Fruit fly (Drosophila melanogaster) whole organism, embryonic: ENCODE measurements around the gene KP78a.

ENCODE experiments used
- ATbp ChIP-seq: fragments of 200-800 bp; sonication (Bioruptor generic); optimal IDR thresholded peaks from 2 replicates; lab custom pipeline; 2017; ENCODE audit warnings: missing biosample characterization, mild to moderate bottlenecking, missing genetic modification characterization, missing genetic modification reagents
- BtbVII ChIP-seq: fragments of 200-800 bp; sonication (Bioruptor generic); optimal IDR thresholded peaks from 3 replicates; lab custom pipeline; 2017; ENCODE audit warnings: missing biosample characterization, mild to moderate bottlenecking, missing genetic modification characterization
- CG10462 ChIP-seq: fragments of 200-800 bp; sonication (Bioruptor generic); optimal IDR thresholded peaks from 2 replicates; lab custom pipeline; 2016; ENCODE audit warnings: missing biosample characterization, missing genetic modification characterization
- CG10959 ChIP-seq: fragments of 200-800 bp; sonication (Bioruptor generic); IDR thresholded peaks from 2 replicates; pipeline ENCODE4 v1.3.6; 2022; ENCODE audit warnings: missing biosample characterization, missing genetic modification characterization
- CG11696 ChIP-seq: fragments of 200-800 bp; sonication (Bioruptor generic); IDR thresholded peaks from 2 replicates; pipeline ENCODE4 v1.3.6; 2022; ENCODE audit warnings: missing biosample characterization, missing genetic modification characterization
- CG11723 ChIP-seq: fragments of 200-800 bp; sonication (Bioruptor generic); optimal IDR thresholded peaks from 2 replicates; lab custom pipeline; 2017; ENCODE audit warnings: missing biosample characterization, mild to moderate bottlenecking, missing genetic modification characterization
- CG12391 ChIP-seq: fragments of 200-800 bp; sonication (Bioruptor generic); optimal IDR thresholded peaks from 3 replicates; lab custom pipeline; 2018; ENCODE audit warnings: missing biosample characterization, mild to moderate bottlenecking, missing genetic modification characterization, moderate library complexity
- CG14014 ChIP-seq: fragments of 200-800 bp; sonication (Bioruptor generic); IDR thresholded peaks from 2 replicates; pipeline ENCODE4 v1.3.6; 2022; ENCODE audit warnings: missing biosample characterization, missing genetic modification characterization
- CG14965 ChIP-seq: fragments of 200-800 bp; sonication (Bioruptor generic); optimal IDR thresholded peaks from 2 replicates; lab custom pipeline; 2016; ENCODE audit warnings: missing biosample characterization, missing genetic modification characterization, borderline replicate concordance
- CG17359 ChIP-seq: fragments of 200-800 bp; sonication (Bioruptor generic); optimal IDR thresholded peaks from 3 replicates; lab custom pipeline; 2018; ENCODE audit warnings: missing biosample characterization, mild to moderate bottlenecking, missing genetic modification characterization, moderate library complexity
- CG17912 ChIP-seq: fragments of 200-800 bp; sonication (Bioruptor generic); optimal IDR thresholded peaks from 2 replicates; lab custom pipeline; 2018; ENCODE audit warnings: missing biosample characterization, mild to moderate bottlenecking, missing genetic modification characterization
- CG18599 ChIP-seq: fragments of 200-800 bp; sonication (Bioruptor generic); optimal IDR thresholded peaks from 3 replicates; lab custom pipeline; 2017; ENCODE audit warnings: missing biosample characterization, missing genetic modification characterization, mild to moderate bottlenecking, moderate library complexity, missing genetic modification reagents
- CG18619 ChIP-seq: fragments of 200-800 bp; sonication (Bioruptor generic); optimal IDR thresholded peaks from 3 replicates; lab custom pipeline; 2017; ENCODE audit warnings: missing biosample characterization, mild to moderate bottlenecking, missing genetic modification characterization
- CG2678 ChIP-seq: fragments of 200-800 bp; sonication (Bioruptor generic); optimal IDR thresholded peaks from 3 replicates; lab custom pipeline; 2019; ENCODE audit warnings: missing biosample characterization, mild to moderate bottlenecking, missing genetic modification characterization, moderate library complexity
- CG2889 ChIP-seq: fragments of 200-800 bp; sonication (Bioruptor generic); IDR thresholded peaks from 3 replicates; pipeline ENCODE4 v1.3.6; 2022; ENCODE audit warnings: missing biosample characterization, missing genetic modification characterization
- CG31365 ChIP-seq: fragments of 200-800 bp; sonication (Bioruptor generic); optimal IDR thresholded peaks from 2 replicates; lab custom pipeline; 2018; ENCODE audit warnings: missing biosample characterization, mild to moderate bottlenecking, missing genetic modification characterization
- CG31441 ChIP-seq: fragments of 200-800 bp; sonication (Bioruptor generic); IDR thresholded peaks from 2 replicates; pipeline ENCODE4 v1.3.6; 2022; ENCODE audit warnings: missing biosample characterization, missing genetic modification characterization
- CG3281 ChIP-seq: fragments of 200-800 bp; sonication (Bioruptor generic); optimal IDR thresholded peaks from 3 replicates; lab custom pipeline; 2017; ENCODE audit warnings: missing biosample characterization, mild to moderate bottlenecking, missing genetic modification characterization
- CG34376 ChIP-seq: fragments of 200-800 bp; sonication (Bioruptor generic); optimal IDR thresholded peaks from 2 replicates; lab custom pipeline; 2018; ENCODE audit warnings: missing biosample characterization, mild to moderate bottlenecking, missing genetic modification characterization
- CG3726 ChIP-seq: fragments of 200-800 bp; sonication (Bioruptor generic); IDR thresholded peaks from 3 replicates; pipeline ENCODE4, ENCODE4 v1.3.6; 2022; ENCODE audit warnings: missing biosample characterization, missing genetic modification characterization
- CG3838 ChIP-seq: fragments of 200-800 bp; sonication (Bioruptor generic); optimal IDR thresholded peaks from 3 replicates; lab custom pipeline; 2016; ENCODE audit warnings: missing biosample characterization, missing genetic modification characterization
- CG3847 ChIP-seq: fragments of 200-800 bp; sonication (Bioruptor generic); IDR thresholded peaks from 2 replicates; pipeline ENCODE4 v1.3.6; 2022; ENCODE audit warnings: missing biosample characterization, missing genetic modification characterization
- CG7963 ChIP-seq: fragments of 200-800 bp; sonication (Bioruptor generic); IDR thresholded peaks from 3 replicates; pipeline ENCODE4 v1.3.6; 2022; ENCODE audit warnings: missing biosample characterization, missing genetic modification characterization; ENCODE audit not compliant: partially characterized antibody
- CG8388 ChIP-seq: fragments of 200-800 bp; sonication (Bioruptor generic); optimal IDR thresholded peaks from 2 replicates; lab custom pipeline; 2019; ENCODE audit warnings: missing biosample characterization, mild to moderate bottlenecking, missing genetic modification characterization, moderate library complexity
- CG9727 ChIP-seq: fragments of 200-800 bp; sonication (Bioruptor generic); optimal IDR thresholded peaks from 3 replicates; lab custom pipeline; 2017; ENCODE audit warnings: missing biosample characterization, mild to moderate bottlenecking, missing genetic modification characterization
- Fer1 ChIP-seq: fragments of 200-800 bp; sonication (Bioruptor generic); optimal IDR thresholded peaks from 2 replicates; lab custom pipeline; 2017; ENCODE audit warnings: missing biosample characterization, mild to moderate bottlenecking, missing genetic modification characterization
- Hey ChIP-seq: fragments of 200-800 bp; sonication (Bioruptor generic); optimal IDR thresholded peaks from 3 replicates; lab custom pipeline; 2018; ENCODE audit warnings: missing biosample characterization, mild to moderate bottlenecking, missing genetic modification characterization
- Kr ChIP-seq: fragments of 200-800 bp; sonication (Bioruptor generic); optimal IDR thresholded peaks from 2 replicates; lab custom pipeline; 2017; ENCODE audit warnings: missing biosample characterization, mild to moderate bottlenecking, missing genetic modification characterization
- Med ChIP-seq: fragments of 200-800 bp; sonication (Bioruptor generic); peaks from one replicate; lab custom pipeline; 2016; ENCODE audit warnings: missing biosample characterization, missing genetic modification characterization, mild to moderate bottlenecking, inconsistent platforms, moderate library complexity
- NfI ChIP-seq: fragments of 200-800 bp; sonication (Bioruptor generic); optimal IDR thresholded peaks from 3 replicates; lab custom pipeline; 2018; ENCODE audit warnings: missing biosample characterization, mild to moderate bottlenecking, missing genetic modification characterization, moderate library complexity
- Pdp1 ChIP-seq, 2 experiments: fragments of 200-800 bp; sonication (Bioruptor generic); optimal IDR thresholded peaks; 3 replicates each; lab custom pipeline; 2016; ENCODE audit warnings: missing biosample characterization in 2 of 2, missing genetic modification characterization in 2 of 2, mild to moderate bottlenecking in 1 of 2, moderate library complexity in 1 of 2
- Rx ChIP-seq: fragments of 200-800 bp; sonication (Bioruptor generic); IDR thresholded peaks from 2 replicates; pipeline ENCODE4 v1.3.6; 2022; ENCODE audit warnings: missing biosample characterization, missing genetic modification characterization
- Sin3A ChIP-seq: fragments of >200 bp; optimal IDR thresholded peaks from 2 replicates; lab custom pipeline; 2018
- cato ChIP-seq: fragments of 200-800 bp; sonication (Bioruptor generic); optimal IDR thresholded peaks from 2 replicates; lab custom pipeline; 2016; ENCODE audit warnings: missing biosample characterization, missing genetic modification characterization, borderline replicate concordance
- da ChIP-seq: fragments of 200-800 bp; sonication (Bioruptor generic); optimal IDR thresholded peaks from 2 replicates; lab custom pipeline; 2016; ENCODE audit warnings: missing biosample characterization, missing genetic modification characterization
- dan ChIP-seq: fragments of 200-800 bp; sonication (Bioruptor generic); IDR thresholded peaks from 2 replicates; pipeline ENCODE4 v1.3.6; 2022; ENCODE audit warnings: missing biosample characterization, missing genetic modification characterization
- ems ChIP-seq: fragments of 200-800 bp; sonication (Bioruptor generic); optimal IDR thresholded peaks from 3 replicates; lab custom pipeline; 2016; ENCODE audit warnings: missing biosample characterization, missing genetic modification characterization
- fd3F ChIP-seq: fragments of 200-800 bp; sonication (Bioruptor generic); optimal IDR thresholded peaks from 2 replicates; lab custom pipeline; 2018; ENCODE audit warnings: missing biosample characterization, mild to moderate bottlenecking, missing genetic modification characterization, moderate library complexity
- grn ChIP-seq: fragments of 200-800 bp; sonication (Bioruptor generic); optimal IDR thresholded peaks from 3 replicates; lab custom pipeline; 2017; ENCODE audit warnings: missing biosample characterization, missing genetic modification characterization
- gro ChIP-seq: fragments of 200-800 bp; sonication (Bioruptor generic); optimal IDR thresholded peaks from 2 replicates; lab custom pipeline; 2016; ENCODE audit warnings: missing biosample characterization, missing genetic modification characterization
- hth ChIP-seq: fragments of >200 bp; optimal IDR thresholded peaks from 2 replicates; lab custom pipeline; 2017; ENCODE audit warnings: inconsistent platforms
- pb ChIP-seq: fragments of 200-800 bp; sonication (Bioruptor generic); optimal IDR thresholded peaks from 3 replicates; lab custom pipeline; 2016; ENCODE audit warnings: missing biosample characterization, missing genetic modification characterization
- pfk ChIP-seq: fragments of 200-800 bp; sonication (Bioruptor generic); optimal IDR thresholded peaks from 2 replicates; lab custom pipeline; 2018; ENCODE audit warnings: missing biosample characterization, mild to moderate bottlenecking, missing genetic modification characterization, moderate library complexity
- pho ChIP-seq: fragments of 200-800 bp; sonication (Bioruptor generic); optimal IDR thresholded peaks from 2 replicates; lab custom pipeline; 2016; ENCODE audit warnings: missing biosample characterization, missing genetic modification characterization
- pnt ChIP-seq: fragments of 200-800 bp; sonication (Bioruptor generic); optimal IDR thresholded peaks from 3 replicates; lab custom pipeline; 2016; ENCODE audit warnings: missing biosample characterization, missing genetic modification characterization
- repo ChIP-seq: fragments of 200-800 bp; sonication (Bioruptor generic); optimal IDR thresholded peaks from 2 replicates; lab custom pipeline; 2016; ENCODE audit warnings: missing biosample characterization, missing genetic modification characterization
- run ChIP-seq: fragments of 200-800 bp; sonication (Bioruptor generic); optimal IDR thresholded peaks from 3 replicates; lab custom pipeline; 2018; ENCODE audit warnings: missing biosample characterization, mild to moderate bottlenecking, missing genetic modification characterization
- sens ChIP-seq: fragments of 200-800 bp; sonication (Bioruptor generic); peaks from one replicate; lab custom pipeline; 2016; ENCODE audit warnings: missing biosample characterization, missing genetic modification characterization
- slou ChIP-seq: fragments of 200-800 bp; sonication (Bioruptor generic); optimal IDR thresholded peaks from 3 replicates; lab custom pipeline; 2016; ENCODE audit warnings: missing biosample characterization, missing genetic modification characterization
- sr ChIP-seq: fragments of 200-800 bp; sonication (Bioruptor generic); IDR thresholded peaks from 3 replicates; pipeline ENCODE4 v1.3.6; 2022; ENCODE audit warnings: missing biosample characterization, missing genetic modification characterization
- stc ChIP-seq: fragments of 200-800 bp; sonication (Bioruptor generic); IDR thresholded peaks from 2 replicates; pipeline ENCODE4 v1.3.6; 2022; ENCODE audit warnings: missing biosample characterization, missing genetic modification characterization
- tgo ChIP-seq: fragments of 200-800 bp; sonication (Bioruptor generic); IDR thresholded peaks from 3 replicates; pipeline ENCODE4 v1.3.6; 2022; ENCODE audit warnings: missing biosample characterization, missing genetic modification characterization
- tna ChIP-seq: fragments of 200-800 bp; sonication (Bioruptor generic); IDR thresholded peaks from 2 replicates; pipeline ENCODE4 v1.3.6; 2022; ENCODE audit warnings: missing biosample characterization, missing genetic modification characterization; ENCODE audit not compliant: partially characterized antibody

KP78a gene

DNA sequence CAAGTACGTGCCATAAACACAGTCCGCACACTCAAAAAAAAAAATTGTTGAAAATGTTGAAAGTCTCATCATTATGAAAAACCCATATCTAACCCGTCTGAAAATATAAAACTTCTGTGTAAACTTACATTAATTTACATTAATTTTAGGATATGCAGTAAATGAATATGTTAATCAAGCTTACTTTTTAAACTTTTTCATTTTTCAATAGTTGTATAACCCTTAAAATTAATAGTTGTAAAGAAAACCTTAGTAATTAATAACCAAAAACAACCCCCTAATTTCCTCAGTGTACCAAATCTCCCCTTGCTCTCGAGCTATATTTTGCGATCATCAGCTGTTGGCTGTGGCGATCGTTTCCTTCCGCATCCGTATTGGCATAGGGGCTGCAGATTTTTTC, 15.8 kb upstream of the KP78a start (continued):
- no peak for TF ChIP-seq CG11723
- TF ChIP-seq gro (GFP tag; lab: Kevin White, UChicago): no peak
- TF ChIP-seq CG31365: no peak
- TF ChIP-seq fd3F: no peak
- TF ChIP-seq pho: no peak
- no peak for TF ChIP-seq Hey (tag; lab: Kevin White, UChicago)
- TF ChIP-seq CG18599 (GFP tag; lab: Kevin White, UChicago): peak; percentile 1
- TF ChIP-seq ATbp (GFP tag; lab: Kevin White, UChicago): no peak
- TF ChIP-seq CG14014 (GFP tag; lab: Robert Waterston, UW): no peak
- no peak for TF ChIP-seq repo (GFP tag; lab: Kevin White, UChicago)
- TF ChIP-seq Sin3A (lab: Kevin White, UChicago): no peak
- TF ChIP-seq CG9727 (GFP tag; lab: Kevin White, UChicago): peak; percentile 90
- peak; percentile 65 for TF ChIP-seq CG31441 (GFP tag; lab: Robert Waterston, UW)
- no peak for TF ChIP-seq pfk (GFP tag; lab: Kevin White, UChicago)
- TF ChIP-seq Rx (GFP tag; lab: Robert Waterston, UW): no peak
- TF ChIP-seq hth (lab: Kevin White, UChicago): no peak
- TF ChIP-seq ems (GFP tag; lab: Kevin White, UChicago): no peak
- no peak for TF ChIP-seq CG2889
- no peak for TF ChIP-seq CG3838
- no peak for TF ChIP-seq run (tag; lab: Kevin White, UChicago)
- peak; percentile 54 for TF ChIP-seq da (GFP tag; lab: Kevin White, UChicago)
- TF ChIP-seq slou (GFP tag; lab: Kevin White, UChicago): no peak
- peak; percentile 73 for TF ChIP-seq CG12391 (tag; lab: Kevin White, UChicago)
- TF ChIP-seq grn (GFP tag; lab: Kevin White, UChicago): no peak
- no peak for TF ChIP-seq tna (GFP tag; lab: Robert Waterston, UW)
- TF ChIP-seq CG2678 (tag; lab: Kevin White, UChicago): no peak
- no peak for TF ChIP-seq tgo
- TF ChIP-seq pnt (GFP tag; lab: Kevin White, UChicago): peak; percentile 40
- TF ChIP-seq CG3847 (GFP tag; lab: Robert Waterston, UW): no peak
- TF ChIP-seq CG34376 (GFP tag; lab: Kevin White, UChicago): no peak
- peak; percentile 36 for TF ChIP-seq CG10462 (GFP tag; lab: Kevin White, UChicago)
- peak; percentile 59 for TF ChIP-seq CG8388 (GFP tag; lab: Kevin White, UChicago)
- no peak for TF ChIP-seq CG7963 (GFP tag; lab: Robert Waterston, UW)
- no peak for TF ChIP-seq CG18619 (GFP tag; lab: Kevin White, UChicago)
- peak; percentile 97 for TF ChIP-seq sens (GFP tag; lab: Kevin White, UChicago)
- no peak for TF ChIP-seq CG17359
- TF ChIP-seq pb: no peak
- TF ChIP-seq CG17912 (GFP tag; lab: Kevin White, UChicago): no peak
- TF ChIP-seq CG3281 (GFP tag; lab: Kevin White, UChicago): no peak
- TF ChIP-seq CG11696 (GFP tag; lab: Robert Waterston, UW): no peak
- TF ChIP-seq CG14965 (GFP tag; lab: Kevin White, UChicago): no peak
- TF ChIP-seq Med (GFP tag; lab: Kevin White, UChicago): peak; percentile 53
- no peak for TF ChIP-seq stc (GFP tag; lab: Robert Waterston, UW)
- no peak for TF ChIP-seq BtbVII (GFP tag; lab: Kevin White, UChicago)
- TF ChIP-seq Kr (GFP tag; lab: Kevin White, UChicago): no peak
- TF ChIP-seq CG3726 (GFP tag; lab: Robert Waterston, UW): no peak
- TF ChIP-seq Pdp1 (GFP tag; optimal IDR thresholded peaks at IDR 0.05; lab: Kevin White, UChicago): peak in 1 of 2 experiments; percentile 28
- no peak for TF ChIP-seq NfI (GFP tag; lab: Kevin White, UChicago)
- peak; percentile 60; the same call in 1 of the 2 replicates for TF ChIP-seq CG10959 (GFP tag; lab: Robert Waterston, UW)
- no peak for TF ChIP-seq dan (GFP tag; lab: Robert Waterston, UW)
- TF ChIP-seq cato (GFP tag; lab: Kevin White, UChicago): no peak
- no peak for TF ChIP-seq Fer1 (GFP tag; lab: Kevin White, UChicago)
- TF ChIP-seq sr (GFP tag; lab: Robert Waterston, UW): no peak
